Fruit fly (Drosophila melanogaster) whole organism, embryonic: ENCODE data around the gene dtn.

Experiments used
- Ada2b ChIP-seq: fragments of 200-800 bp; sonication (Bioruptor generic); IDR thresholded peaks from 2 replicates; pipeline ENCODE4 v1.3.6; 2022; ENCODE audit warnings: missing biosample characterization, missing genetic modification characterization
- Atf6 ChIP-seq: fragments of 200-800 bp; sonication (Bioruptor generic); IDR thresholded peaks from 2 replicates; pipeline ENCODE4 v1.3.6; 2022; ENCODE audit warnings: missing biosample characterization, missing genetic modification characterization
- BEAF-32 ChIP-seq: fragments of 200-800 bp; sonication (Bioruptor generic); optimal IDR thresholded peaks from 3 replicates; lab custom pipeline; 2017; ENCODE audit warnings: missing biosample characterization, missing genetic modification characterization, mild to moderate bottlenecking, moderate library complexity, missing genetic modification reagents
- Blimp-1 ChIP-seq: fragments of 200-800 bp; sonication (Bioruptor generic); optimal IDR thresholded peaks from 3 replicates; lab custom pipeline; 2018; ENCODE audit warnings: missing biosample characterization, missing genetic modification characterization, mild to moderate bottlenecking, moderate library complexity, missing genetic modification reagents
- Bteb2 ChIP-seq: fragments of 200-800 bp; sonication (Bioruptor generic); optimal IDR thresholded peaks from 2 replicates; lab custom pipeline; 2016; ENCODE audit warnings: missing biosample characterization, missing genetic modification characterization
- CG10147 ChIP-seq: fragments of 200-800 bp; sonication (Bioruptor generic); optimal IDR thresholded peaks from 2 replicates; lab custom pipeline; 2019; ENCODE audit warnings: missing biosample characterization, mild to moderate bottlenecking, missing genetic modification characterization, moderate library complexity
- CG1024 ChIP-seq: fragments of 200-800 bp; sonication (Bioruptor generic); IDR thresholded peaks from 2 replicates; pipeline ENCODE4 v1.3.6; 2022; ENCODE audit warnings: missing biosample characterization, missing genetic modification characterization
- CG10321 ChIP-seq: fragments of 200-800 bp; sonication (Bioruptor generic); IDR thresholded peaks from 2 replicates; pipeline ENCODE4 v1.3.6; 2022; ENCODE audit warnings: missing biosample characterization, missing genetic modification characterization
- CG12942 ChIP-seq: fragments of 200-800 bp; sonication (Bioruptor generic); optimal IDR thresholded peaks from 3 replicates; lab custom pipeline; 2016; ENCODE audit warnings: missing biosample characterization, missing genetic modification characterization
- CG14014 ChIP-seq: fragments of 200-800 bp; sonication (Bioruptor generic); IDR thresholded peaks from 2 replicates; pipeline ENCODE4 v1.3.6; 2022; ENCODE audit warnings: missing biosample characterization, missing genetic modification characterization
- CG14860 ChIP-seq: fragments of 200-800 bp; sonication (Bioruptor generic); IDR thresholded peaks from 3 replicates; pipeline ENCODE4 v1.3.6; 2022; ENCODE audit warnings: missing biosample characterization, missing genetic modification characterization; ENCODE audit not compliant: partially characterized antibody
- CG14965 ChIP-seq: fragments of 200-800 bp; sonication (Bioruptor generic); optimal IDR thresholded peaks from 2 replicates; lab custom pipeline; 2016; ENCODE audit warnings: missing biosample characterization, missing genetic modification characterization, borderline replicate concordance
- CG17568 ChIP-seq: fragments of 200-800 bp; sonication (Bioruptor generic); optimal IDR thresholded peaks from 2 replicates; lab custom pipeline; 2018; ENCODE audit warnings: missing biosample characterization, mild to moderate bottlenecking, missing genetic modification characterization, moderate library complexity
- CG1792 ChIP-seq: fragments of 200-800 bp; sonication (Bioruptor generic); optimal IDR thresholded peaks from 2 replicates; lab custom pipeline; 2016; ENCODE audit warnings: missing biosample characterization, missing genetic modification characterization
- CG18262 ChIP-seq: fragments of 200-800 bp; optimal IDR thresholded peaks from 3 replicates; lab custom pipeline; 2019; ENCODE audit warnings: missing biosample characterization, mild to moderate bottlenecking, missing genetic modification characterization, moderate library complexity
- CG2116 ChIP-seq: fragments of 200-800 bp; sonication (Bioruptor generic); optimal IDR thresholded peaks from 3 replicates; lab custom pipeline; 2018; ENCODE audit warnings: missing biosample characterization, mild to moderate bottlenecking, missing genetic modification characterization
- CG34376 ChIP-seq: fragments of 200-800 bp; sonication (Bioruptor generic); optimal IDR thresholded peaks from 2 replicates; lab custom pipeline; 2018; ENCODE audit warnings: missing biosample characterization, mild to moderate bottlenecking, missing genetic modification characterization
- CG3726 ChIP-seq: fragments of 200-800 bp; sonication (Bioruptor generic); IDR thresholded peaks from 3 replicates; pipeline ENCODE4, ENCODE4 v1.3.6; 2022; ENCODE audit warnings: missing biosample characterization, missing genetic modification characterization
- CG4404 ChIP-seq: fragments of 200-800 bp; sonication (Bioruptor generic); IDR thresholded peaks from 2 replicates; pipeline ENCODE4 v1.3.6; 2022; ENCODE audit warnings: missing biosample characterization, missing genetic modification characterization
- CG6765 ChIP-seq: fragments of 200-800 bp; sonication (Bioruptor generic); optimal IDR thresholded peaks from 3 replicates; lab custom pipeline; 2017; ENCODE audit warnings: missing biosample characterization, mild to moderate bottlenecking, missing genetic modification characterization
- CG7271 ChIP-seq: fragments of 200-800 bp; sonication (Bioruptor generic); optimal IDR thresholded peaks from 2 replicates; lab custom pipeline; 2018; ENCODE audit warnings: missing biosample characterization, mild to moderate bottlenecking, missing genetic modification characterization, moderate library complexity
- CG7357 ChIP-seq: fragments of 200-800 bp; sonication (Bioruptor generic); IDR thresholded peaks from 3 replicates; pipeline ENCODE4 v1.3.6; 2022; ENCODE audit warnings: missing biosample characterization, missing genetic modification characterization
- CG8290 ChIP-seq, 3 experiments: fragments of 200-800 bp; sonication (Bioruptor generic); optimal IDR thresholded peaks; 2 replicates each; lab custom pipeline; 2016 to 2019; ENCODE audit warnings: missing biosample characterization in 3 of 3, missing genetic modification characterization in 3 of 3, mild to moderate bottlenecking in 2 of 3, moderate library complexity in 1 of 3
- CTCF ChIP-seq: fragments of 200-800 bp; sonication (Bioruptor generic); optimal IDR thresholded peaks from 2 replicates; lab custom pipeline; 2017; ENCODE audit warnings: missing biosample characterization, mild to moderate bottlenecking, missing genetic modification characterization, moderate library complexity
- Dip2 ChIP-seq: fragments of 200-800 bp; sonication (Bioruptor generic); IDR thresholded peaks from 2 replicates; pipeline ENCODE4 v1.3.6; 2022; ENCODE audit warnings: missing biosample characterization, missing genetic modification characterization
- H15 ChIP-seq: fragments of 200-800 bp; sonication (Bioruptor generic); IDR thresholded peaks from 3 replicates; pipeline ENCODE4 v1.3.6; 2022; ENCODE audit warnings: missing biosample characterization, missing genetic modification characterization
- Lpt ChIP-seq: fragments of >200 bp; optimal IDR thresholded peaks from 2 replicates; lab custom pipeline; 2018; ENCODE audit warnings: missing biosample characterization, missing genetic modification characterization
- Neu2 ChIP-seq: fragments of 200-800 bp; sonication (Bioruptor generic); optimal IDR thresholded peaks from 3 replicates; lab custom pipeline; 2016; ENCODE audit warnings: missing biosample characterization, missing genetic modification characterization, borderline replicate concordance
- Nf-YB ChIP-seq: fragments of 200-800 bp; sonication (Bioruptor generic); optimal IDR thresholded peaks from 3 replicates; lab custom pipeline; 2019; ENCODE audit warnings: missing biosample characterization, mild to moderate bottlenecking, missing genetic modification characterization, moderate library complexity
- Oaz ChIP-seq: fragments of 200-800 bp; sonication (Bioruptor generic); IDR thresholded peaks from 2 replicates; pipeline ENCODE4 v1.3.6; 2022; ENCODE audit warnings: missing biosample characterization, missing genetic modification characterization
- Six4 ChIP-seq: fragments of 200-800 bp; sonication (Bioruptor generic); optimal IDR thresholded peaks from 2 replicates; lab custom pipeline; 2016; ENCODE audit warnings: missing biosample characterization, missing genetic modification characterization
- Stat92E ChIP-seq, 3 experiments: fragments of >200 bp in 2 of 3; fragments of 200-800 bp in 1 of 3; sonication (Bioruptor generic) in 1 of 3; optimal IDR thresholded peaks; 2 replicates each; lab custom pipeline; 2017 to 2019; ENCODE audit warnings: missing biosample characterization in 3 of 3, missing genetic modification characterization in 3 of 3, mild to moderate bottlenecking in 1 of 3, moderate library complexity in 1 of 3
- Taf1 ChIP-seq: fragments of 200-800 bp; sonication (Bioruptor generic); IDR thresholded peaks from 2 replicates; pipeline ENCODE4 v1.3.6; 2022; ENCODE audit warnings: missing biosample characterization, missing genetic modification characterization
- ap ChIP-seq: fragments of 200-800 bp; sonication (Bioruptor generic); IDR thresholded peaks from 2 replicates; pipeline ENCODE4 v1.3.6; 2022; ENCODE audit warnings: missing biosample characterization, missing genetic modification characterization
- bab2 ChIP-seq: fragments of 200-800 bp; sonication (Bioruptor generic); optimal IDR thresholded peaks from 2 replicates; lab custom pipeline; 2016; ENCODE audit warnings: missing biosample characterization, missing genetic modification characterization
- dan ChIP-seq: fragments of 200-800 bp; sonication (Bioruptor generic); IDR thresholded peaks from 2 replicates; pipeline ENCODE4 v1.3.6; 2022; ENCODE audit warnings: missing biosample characterization, missing genetic modification characterization
- ind ChIP-seq: fragments of 200-800 bp; sonication (Bioruptor generic); optimal IDR thresholded peaks from 3 replicates; lab custom pipeline; 2016; ENCODE audit warnings: missing biosample characterization, missing genetic modification characterization
- nerfin-1 ChIP-seq: fragments of 200-800 bp; sonication (Bioruptor generic); optimal IDR thresholded peaks from 3 replicates; lab custom pipeline; 2019; ENCODE audit warnings: missing biosample characterization, mild to moderate bottlenecking, missing genetic modification characterization, moderate library complexity
- psq ChIP-seq: fragments of 200-800 bp; sonication (Bioruptor generic); optimal IDR thresholded peaks from 2 replicates; lab custom pipeline; 2017; ENCODE audit warnings: missing biosample characterization, missing genetic modification characterization
- pum ChIP-seq: fragments of 200-800 bp; sonication (Bioruptor generic); optimal IDR thresholded peaks from 2 replicates; lab custom pipeline; 2016; ENCODE audit warnings: missing biosample characterization, missing genetic modification characterization
- row ChIP-seq: fragments of 200-800 bp; sonication (Bioruptor generic); IDR thresholded peaks from 3 replicates; pipeline ENCODE4 v1.3.6; 2022; ENCODE audit warnings: missing biosample characterization, missing genetic modification characterization
- sd ChIP-seq: fragments of 200-800 bp; sonication (Bioruptor generic); optimal IDR thresholded peaks from 3 replicates; lab custom pipeline; 2018; ENCODE audit warnings: missing biosample characterization, mild to moderate bottlenecking, missing genetic modification characterization, moderate library complexity
- sim ChIP-seq: fragments of 200-800 bp; sonication (Bioruptor generic); IDR thresholded peaks from 2 replicates; pipeline ENCODE4 v1.3.6; 2022; ENCODE audit warnings: missing biosample characterization, missing genetic modification characterization
- sima ChIP-seq: fragments of 200-800 bp; sonication (Bioruptor generic); optimal IDR thresholded peaks from 2 replicates; lab custom pipeline; 2016; ENCODE audit warnings: missing biosample characterization, missing genetic modification characterization
- sna ChIP-seq: fragments of 200-800 bp; sonication (Bioruptor generic); IDR thresholded peaks from 2 replicates; pipeline ENCODE4 v1.3.6; 2022; ENCODE audit warnings: missing biosample characterization, missing genetic modification characterization; ENCODE audit not compliant: partially characterized antibody
- stc ChIP-seq: fragments of 200-800 bp; sonication (Bioruptor generic); IDR thresholded peaks from 2 replicates; pipeline ENCODE4 v1.3.6; 2022; ENCODE audit warnings: missing biosample characterization, missing genetic modification characterization
- sug ChIP-seq: fragments of 200-800 bp; optimal IDR thresholded peaks from 2 replicates; lab custom pipeline; 2019; ENCODE audit warnings: missing biosample characterization, mild to moderate bottlenecking, missing genetic modification characterization, moderate library complexity
- ttk ChIP-seq: fragments of 200-800 bp; sonication (Bioruptor generic); IDR thresholded peaks from 2 replicates; pipeline ENCODE4 v2.1.2; 2022; ENCODE audit warnings: missing biosample characterization, missing genetic modification characterization
- twi ChIP-seq: fragments of 200-800 bp; optimal IDR thresholded peaks from 2 replicates; lab custom pipeline; 2019; ENCODE audit warnings: missing biosample characterization, mild to moderate bottlenecking, missing genetic modification characterization, moderate library complexity
- zfh1 ChIP-seq: fragments of 200-800 bp; sonication (Bioruptor generic); IDR thresholded peaks from 3 replicates; pipeline ENCODE4 v1.3.6; 2022; ENCODE audit warnings: missing biosample characterization, missing genetic modification characterization

The dtn gene

dm6 chrX:6267187-6267711, 41.8 kb downstream of the dtn start, which contains the start of gene schlank (continued):
- TF ChIP-seq sima (GFP tag; lab: Kevin White, UChicago) (no peak), CG1792 (no peak), CG6765 (GFP tag; lab: Kevin White, UChicago) (peak; percentile 20), ind (GFP tag; lab: Kevin White, UChicago) (peak; percentile 73), CG14860 (no peak), CG17568 (GFP tag; lab: Kevin White, UChicago) (no peak), H15 (peak; percentile 45; the same call in 1 of the 3 replicates), CTCF (no peak), CG14014 (GFP tag; lab: Robert Waterston, UW) (peak; percentile 74), Six4 (GFP tag; lab: Kevin White, UChicago) (peak; percentile 8), CG8290 (GFP tag; optimal IDR thresholded peaks at IDR 0.05; lab: Kevin White, UChicago) (peak; percentile 46), CG8290 (tag; optimal IDR thresholded peaks at IDR 0.05; lab: Kevin White, UChicago) (peak in 1 of 2 experiments; percentile 72), CG34376 (GFP tag; lab: Kevin White, UChicago) (no peak), BEAF-32 (GFP tag; lab: Kevin White, UChicago) (peak; percentile 33), ap (GFP tag; lab: Robert Waterston, UW) (0 out of 2 replicates have a peak, but pooled peaks have one; percentile 42), twi (tag; lab: Kevin White, UChicago) (no peak), sd (peak; percentile 59), CG1024 (peak; percentile 43; the same call in 1 of the 2 replicates), Oaz (GFP tag; lab: Robert Waterston, UW) (peak; percentile 47), Taf1 (no peak), sug (peak; percentile 36), sim (GFP tag; lab: Robert Waterston, UW) (no peak), CG14965 (no peak), bab2 (peak; percentile 62), CG7271 (no peak), stc (GFP tag; lab: Robert Waterston, UW) (0 out of 2 replicates have a peak, but pooled peaks have one; percentile 49), pum (GFP tag; lab: Kevin White, UChicago) (peak; percentile 51), CG10147 (GFP tag; lab: Kevin White, UChicago) (no peak), Dip2 (GFP tag; lab: Robert Waterston, UW) (no peak), Neu2 (GFP tag; lab: Kevin White, UChicago) (no peak), dan (GFP tag; lab: Robert Waterston, UW) (no peak), Ada2b (peak; percentile 56), zfh1 (GFP tag; lab: Robert Waterston, UW) (peak; percentile 58; the same call in 2 of the 3 replicates), Bteb2 (no peak), Stat92E (GFP tag; optimal IDR thresholded peaks at IDR 0.05; lab: Kevin White, UChicago) (peak in 1 of 3 experiments; percentile 19), Blimp-1 (GFP tag; lab: Kevin White, UChicago) (no peak), row (GFP tag; lab: Robert Waterston, UW) (peak; percentile 91), sna (GFP tag; lab: Robert Waterston, UW) (no peak), Lpt (GFP tag; lab: Kevin White, UChicago) (no peak), psq (GFP tag; lab: Kevin White, UChicago) (no peak), CG2116 (GFP tag; lab: Kevin White, UChicago) (no peak), CG10321 (GFP tag; lab: Robert Waterston, UW) (no peak), CG7357 (peak; percentile 62; the same call in 2 of the 3 replicates), CG18262 (tag; lab: Kevin White, UChicago) (peak; percentile 53), CG4404 (peak; percentile 44; the same call in 1 of the 2 replicates), ttk (GFP tag; lab: Robert Waterston, UW) (peak; percentile 26; the same call in 1 of the 2 replicates), Atf6 (peak; percentile 53; the same call in 1 of the 2 replicates), Nf-YB (GFP tag; lab: Kevin White, UChicago) (no peak), nerfin-1 (tag; lab: Kevin White, UChicago) (no peak), CG12942 (GFP tag; lab: Kevin White, UChicago) (peak; percentile 29), CG3726 (GFP tag; lab: Robert Waterston, UW) (no peak)
